Worm (Caenorhabditis elegans) whole organism, L4 larva: ENCODE data around the gene C04E7.3.

Experiments
- F44E2.7 ChIP-seq: fragments of 200-800 bp; sonication (Bioruptor generic); IDR thresholded peaks from 2 replicates; pipeline ENCODE4 v2.1.2; 2022; ENCODE audit warnings: missing genetic modification characterization, missing compliant biosample characterization
- aly-2 ChIP-seq: sonication (generic microtip); optimal IDR thresholded peaks from 2 replicates; lab custom pipeline; 2018; ENCODE audit warnings: missing biosample characterization, missing genetic modification characterization
- fkh-10 ChIP-seq: fragments of 150-350 bp; optimal IDR thresholded peaks from 2 replicates; lab custom pipeline; 2014; ENCODE audit warnings: missing biosample characterization, missing genetic modification reagents, missing genetic modification characterization
- spr-3 ChIP-seq: fragments of 200-800 bp; sonication (Bioruptor generic); optimal IDR thresholded peaks from 2 replicates; lab custom pipeline; 2018; ENCODE audit warnings: mild to moderate bottlenecking, missing genetic modification characterization, missing compliant biosample characterization

- TF ChIP-seq F44E2.7 (GFP tag; lab: Robert Waterston, UW) (no peak), aly-2 (no peak), fkh-10 (GFP tag; lab: Kevin White, UChicago) (peak; percentile 65), spr-3 (GFP tag; lab: Kevin White, UChicago) (no peak)
Observed at ce11 chrX:305057-305456, 42.0 kb downstream of the C04E7.3 start.
